Fruit fly (Drosophila melanogaster) whole organism, embryonic: ENCODE results near the gene CG31793.

Experiments
- B-H1 ChIP-seq: fragments of 200-800 bp; sonication (Bioruptor generic); IDR thresholded peaks from 3 replicates; pipeline ENCODE4 v1.3.6; 2022; ENCODE audit warnings: missing biosample characterization, missing genetic modification characterization
- BtbVII ChIP-seq: fragments of 200-800 bp; sonication (Bioruptor generic); optimal IDR thresholded peaks from 3 replicates; lab custom pipeline; 2017; ENCODE audit warnings: missing biosample characterization, mild to moderate bottlenecking, missing genetic modification characterization
- CG10366 ChIP-seq: fragments of 200-800 bp; sonication (Bioruptor generic); IDR thresholded peaks from 2 replicates; pipeline ENCODE4 v1.3.6; 2022; ENCODE audit warnings: missing biosample characterization, missing genetic modification characterization
- CG11695 ChIP-seq: fragments of 200-800 bp; sonication (Bioruptor generic); IDR thresholded peaks from 3 replicates; pipeline ENCODE4 v1.3.6; 2022; ENCODE audit warnings: missing biosample characterization, missing genetic modification characterization
- CG11723 ChIP-seq: fragments of 200-800 bp; sonication (Bioruptor generic); optimal IDR thresholded peaks from 2 replicates; lab custom pipeline; 2017; ENCODE audit warnings: missing biosample characterization, mild to moderate bottlenecking, missing genetic modification characterization
- CG12659 ChIP-seq: fragments of 200-800 bp; sonication (Bioruptor generic); optimal IDR thresholded peaks from 3 replicates; lab custom pipeline; 2017; ENCODE audit warnings: mild to moderate bottlenecking, missing biosample characterization, missing genetic modification reagents, missing genetic modification characterization
- CG13894 ChIP-seq: fragments of 200-800 bp; sonication (Bioruptor generic); optimal IDR thresholded peaks from 3 replicates; lab custom pipeline; 2018; ENCODE audit warnings: missing biosample characterization, mild to moderate bottlenecking, missing genetic modification characterization, moderate library complexity
- CG14710 ChIP-seq: fragments of 200-800 bp; sonication (Bioruptor generic); optimal IDR thresholded peaks from 3 replicates; lab custom pipeline; 2019; ENCODE audit warnings: missing biosample characterization, mild to moderate bottlenecking, missing genetic modification characterization, moderate library complexity
- CG15696 ChIP-seq: fragments of 200-800 bp; sonication (Bioruptor generic); optimal IDR thresholded peaks from 2 replicates; lab custom pipeline; 2019; ENCODE audit warnings: missing biosample characterization, mild to moderate bottlenecking, missing genetic modification characterization, moderate library complexity
- CG16863 ChIP-seq: fragments of 200-800 bp; sonication (Bioruptor generic); optimal IDR thresholded peaks from 3 replicates; lab custom pipeline; 2016; ENCODE audit warnings: missing biosample characterization, missing genetic modification characterization
- CG17186 ChIP-seq: fragments of 200-800 bp; sonication (Bioruptor generic); optimal IDR thresholded peaks from 3 replicates; lab custom pipeline; 2017; ENCODE audit warnings: missing biosample characterization, missing genetic modification reagents, missing genetic modification characterization
- CG17385 ChIP-seq: fragments of 200-800 bp; sonication (Bioruptor generic); optimal IDR thresholded peaks from 3 replicates; lab custom pipeline; 2018; ENCODE audit warnings: missing biosample characterization, mild to moderate bottlenecking, missing genetic modification characterization
- CG1832 ChIP-seq: fragments of 200-800 bp; sonication (Bioruptor generic); optimal IDR thresholded peaks from 2 replicates; lab custom pipeline; 2017; ENCODE audit warnings: missing biosample characterization, mild to moderate bottlenecking, missing genetic modification characterization, inconsistent platforms
- CG3407 ChIP-seq: fragments of 200-800 bp; sonication (Bioruptor generic); optimal IDR thresholded peaks from 2 replicates; lab custom pipeline; 2018; ENCODE audit warnings: missing biosample characterization, mild to moderate bottlenecking, missing genetic modification characterization
- CG34422 ChIP-seq: fragments of 200-800 bp; sonication (Bioruptor generic); IDR thresholded peaks from 3 replicates; pipeline ENCODE4 v1.3.6; 2022; ENCODE audit warnings: missing biosample characterization, missing genetic modification characterization
- CG3995 ChIP-seq: fragments of 200-800 bp; sonication (Bioruptor generic); optimal IDR thresholded peaks from 3 replicates; lab custom pipeline; 2016; ENCODE audit warnings: missing biosample characterization, missing genetic modification characterization
- CG4360 ChIP-seq: fragments of 200-800 bp; sonication (Bioruptor generic); IDR thresholded peaks from 2 replicates; pipeline ENCODE4 v1.3.6; 2022; ENCODE audit warnings: missing biosample characterization, missing genetic modification characterization
- CG4617 ChIP-seq: fragments of 200-800 bp; sonication (Bioruptor generic); optimal IDR thresholded peaks from 3 replicates; lab custom pipeline; 2016; ENCODE audit warnings: missing biosample characterization, missing genetic modification characterization, borderline replicate concordance
- CG6791 ChIP-seq: fragments of 200-800 bp; sonication (Bioruptor generic); IDR thresholded peaks from 3 replicates; pipeline ENCODE4 v1.3.6; 2022; ENCODE audit warnings: missing biosample characterization, missing genetic modification characterization; ENCODE audit not compliant: partially characterized antibody
- CG7372 ChIP-seq: fragments of 200-800 bp; sonication (Bioruptor generic); IDR thresholded peaks from 2 replicates; pipeline ENCODE4 v1.3.6; 2022; ENCODE audit warnings: missing biosample characterization, missing genetic modification characterization
- CG8281 ChIP-seq: fragments of 200-800 bp; sonication (Bioruptor generic); optimal IDR thresholded peaks from 2 replicates; lab custom pipeline; 2018; ENCODE audit warnings: missing biosample characterization, mild to moderate bottlenecking, missing genetic modification characterization, moderate library complexity
- CG8359 ChIP-seq: fragments of 200-800 bp; sonication (Bioruptor generic); optimal IDR thresholded peaks from 2 replicates; lab custom pipeline; 2017; ENCODE audit warnings: missing biosample characterization, mild to moderate bottlenecking, missing genetic modification characterization, borderline replicate concordance
- Chrac-16 ChIP-seq: fragments of 200-800 bp; sonication (Bioruptor generic); optimal IDR thresholded peaks from 3 replicates; lab custom pipeline; 2016; ENCODE audit warnings: missing biosample characterization, missing genetic modification characterization
- Elba2 ChIP-seq: fragments of 200-800 bp; sonication (Bioruptor generic); optimal IDR thresholded peaks from 3 replicates; lab custom pipeline; 2016; ENCODE audit warnings: missing biosample characterization, missing genetic modification characterization
- Ets65A ChIP-seq: fragments of 200-800 bp; sonication (Bioruptor generic); peaks from one replicate; lab custom pipeline; 2016; ENCODE audit warnings: missing biosample characterization, missing genetic modification characterization
- HLH54F ChIP-seq: fragments of 200-800 bp; sonication (Bioruptor generic); optimal IDR thresholded peaks from 3 replicates; lab custom pipeline; 2016; ENCODE audit warnings: missing biosample characterization, missing genetic modification characterization
- Mad ChIP-seq: fragments of 200-800 bp; sonication (Bioruptor generic); optimal IDR thresholded peaks from 2 replicates; lab custom pipeline; 2016; ENCODE audit warnings: missing biosample characterization, missing genetic modification characterization
- Max ChIP-seq: fragments of 200-800 bp; sonication (Bioruptor generic); optimal IDR thresholded peaks from 2 replicates; lab custom pipeline; 2016; ENCODE audit warnings: missing biosample characterization, mild to moderate bottlenecking, missing genetic modification characterization
- Mrtf ChIP-seq: fragments of 200-800 bp; sonication (Bioruptor generic); IDR thresholded peaks from 3 replicates; pipeline ENCODE4 v1.3.6; 2022; ENCODE audit warnings: missing biosample characterization, missing genetic modification characterization
- Ravus ChIP-seq: fragments of 200-800 bp; sonication (Bioruptor generic); IDR thresholded peaks from 2 replicates; pipeline ENCODE4 v1.3.6; 2022; ENCODE audit warnings: missing biosample characterization, missing genetic modification characterization
- Sox100B ChIP-seq: fragments of 200-800 bp; sonication (Bioruptor generic); optimal IDR thresholded peaks from 3 replicates; lab custom pipeline; 2018; ENCODE audit warnings: missing biosample characterization, mild to moderate bottlenecking, missing genetic modification characterization
- Xrp1 ChIP-seq: fragments of 200-800 bp; sonication (Bioruptor generic); IDR thresholded peaks from 2 replicates; pipeline ENCODE4 v1.3.6; 2022; ENCODE audit warnings: missing biosample characterization, missing genetic modification characterization
- ab ChIP-seq: fragments of 200-800 bp; sonication (Bioruptor generic); optimal IDR thresholded peaks from 2 replicates; lab custom pipeline; 2016; ENCODE audit warnings: missing biosample characterization, missing genetic modification characterization
- cg ChIP-seq: fragments of 200-800 bp; sonication (Bioruptor generic); optimal IDR thresholded peaks from 3 replicates; lab custom pipeline; 2019; ENCODE audit warnings: missing biosample characterization, mild to moderate bottlenecking, missing genetic modification characterization, moderate library complexity
- ewg ChIP-seq: fragments of 200-800 bp; sonication (Bioruptor generic); optimal IDR thresholded peaks from 3 replicates; lab custom pipeline; 2017; ENCODE audit warnings: mild to moderate bottlenecking, missing biosample characterization, missing genetic modification reagents, missing genetic modification characterization
- fd64A ChIP-seq: fragments of 200-800 bp; sonication (Bioruptor generic); optimal IDR thresholded peaks from 3 replicates; lab custom pipeline; 2018; ENCODE audit warnings: missing biosample characterization, mild to moderate bottlenecking, missing genetic modification characterization
- gcm2 ChIP-seq: fragments of 200-800 bp; sonication (Bioruptor generic); optimal IDR thresholded peaks from 2 replicates; lab custom pipeline; 2016; ENCODE audit warnings: missing biosample characterization, missing genetic modification characterization
- hb ChIP-seq: fragments of 200-800 bp; sonication (Bioruptor generic); IDR thresholded peaks from 3 replicates; pipeline ENCODE4 v1.3.6; 2022; ENCODE audit warnings: missing biosample characterization, missing genetic modification characterization; ENCODE audit not compliant: partially characterized antibody
- jigr1 ChIP-seq: fragments of 200-800 bp; sonication (Bioruptor generic); IDR thresholded peaks from 3 replicates; pipeline ENCODE4 v1.3.6; 2022; ENCODE audit warnings: missing biosample characterization, missing genetic modification characterization
- nerfin-2 ChIP-seq: fragments of 200-800 bp; sonication (Bioruptor generic); IDR thresholded peaks from 2 replicates; pipeline ENCODE4 v1.3.6; 2022; ENCODE audit warnings: missing biosample characterization, missing genetic modification characterization; ENCODE audit not compliant: partially characterized antibody
- nmo ChIP-seq: fragments of 200-800 bp; sonication (Bioruptor generic); optimal IDR thresholded peaks from 2 replicates; lab custom pipeline; 2018; ENCODE audit warnings: missing biosample characterization, mild to moderate bottlenecking, missing genetic modification characterization, moderate library complexity
- oc ChIP-seq: fragments of 200-800 bp; sonication (Bioruptor generic); optimal IDR thresholded peaks from 2 replicates; lab custom pipeline; 2018; ENCODE audit warnings: missing biosample characterization, mild to moderate bottlenecking, missing genetic modification characterization, moderate library complexity
- sd ChIP-seq: fragments of 200-800 bp; sonication (Bioruptor generic); optimal IDR thresholded peaks from 3 replicates; lab custom pipeline; 2018; ENCODE audit warnings: missing biosample characterization, mild to moderate bottlenecking, missing genetic modification characterization, moderate library complexity
- sisA ChIP-seq: fragments of 200-800 bp; sonication (Bioruptor generic); IDR thresholded peaks from 2 replicates; pipeline ENCODE4 v1.3.6; 2022; ENCODE audit warnings: missing biosample characterization, missing genetic modification characterization
- sna ChIP-seq: fragments of 200-800 bp; sonication (Bioruptor generic); IDR thresholded peaks from 2 replicates; pipeline ENCODE4 v1.3.6; 2022; ENCODE audit warnings: missing biosample characterization, missing genetic modification characterization; ENCODE audit not compliant: partially characterized antibody
- sob ChIP-seq: fragments of 200-800 bp; sonication (Bioruptor generic); IDR thresholded peaks from 2 replicates; pipeline ENCODE4 v1.3.6; 2022; ENCODE audit warnings: missing biosample characterization, missing genetic modification characterization
- tgo ChIP-seq: fragments of 200-800 bp; sonication (Bioruptor generic); IDR thresholded peaks from 3 replicates; pipeline ENCODE4 v1.3.6; 2022; ENCODE audit warnings: missing biosample characterization, missing genetic modification characterization
- toy ChIP-seq: fragments of 200-800 bp; sonication (Bioruptor generic); IDR thresholded peaks from 2 replicates; pipeline ENCODE4 v1.3.6; 2022; ENCODE audit warnings: missing biosample characterization, missing genetic modification characterization
- wdn ChIP-seq: fragments of 200-800 bp; sonication (Bioruptor generic); IDR thresholded peaks from 2 replicates; pipeline ENCODE4 v1.3.6; 2022; ENCODE audit warnings: missing biosample characterization, missing genetic modification characterization
- z ChIP-seq: fragments of 200-800 bp; sonication (Bioruptor generic); IDR thresholded peaks from 3 replicates; pipeline ENCODE4 v1.3.6; 2022; ENCODE audit warnings: missing biosample characterization, missing genetic modification characterization
- zfh1 ChIP-seq: fragments of 200-800 bp; sonication (Bioruptor generic); IDR thresholded peaks from 3 replicates; pipeline ENCODE4 v1.3.6; 2022; ENCODE audit warnings: missing biosample characterization, missing genetic modification characterization

Gene CG31793

DNA sequence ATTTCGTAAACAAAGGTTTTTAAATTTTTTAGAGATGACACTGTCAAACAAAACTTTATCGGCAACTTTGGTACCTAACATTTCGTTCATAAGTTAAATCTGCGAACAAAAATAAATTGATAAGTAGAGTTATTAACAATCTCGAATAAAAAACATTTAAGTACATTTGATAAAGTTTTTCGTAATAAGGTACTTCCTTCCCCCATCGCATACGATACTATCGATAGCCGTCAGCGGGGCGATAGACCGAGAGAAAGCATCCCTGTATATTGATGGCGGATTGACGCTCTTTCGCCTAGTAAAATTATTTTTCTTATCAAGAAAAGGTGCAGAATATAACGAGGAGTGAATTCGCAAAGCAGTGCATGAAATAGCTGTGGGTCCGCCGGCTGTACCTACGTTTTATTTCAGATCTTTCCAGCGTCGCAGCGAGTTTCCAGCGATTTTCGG lies 42.0 kb downstream of the CG31793 start, which contains the start of the genes Ttc19 and Acn (continued):
- TF ChIP-seq CG8281 (peak; percentile 98), sd (no peak), oc (no peak), CG6791 (peak; percentile 96), gcm2 (peak; percentile 45), Chrac-16 (GFP tag; lab: Kevin White, UChicago) (peak; percentile 82), HLH54F (GFP tag; lab: Kevin White, UChicago) (peak; percentile 93), CG8359 (GFP tag; lab: Kevin White, UChicago) (peak; percentile 59), tgo (peak; percentile 86), fd64A (GFP tag; lab: Kevin White, UChicago) (no peak), CG11695 (peak; percentile 53; the same call in 1 of the 3 replicates), nerfin-2 (GFP tag; lab: Robert Waterston, UW) (peak; percentile 87), Ets65A (GFP tag; lab: Kevin White, UChicago) (peak; percentile 99), ab (peak; percentile 69), Mad (GFP tag; lab: Kevin White, UChicago) (peak; percentile 81), BtbVII (peak; percentile 6), z (GFP tag; lab: Robert Waterston, UW) (no peak), hb (GFP tag; lab: Robert Waterston, UW) (peak; percentile 95), sna (GFP tag; lab: Robert Waterston, UW) (peak; percentile 92), Ravus (peak; percentile 18; the same call in 1 of the 2 replicates), Sox100B (GFP tag; lab: Kevin White, UChicago) (no peak), CG4617 (GFP tag; lab: Kevin White, UChicago) (peak; percentile 77), CG17186 (GFP tag; lab: Kevin White, UChicago) (peak; percentile 81), CG14710 (tag; lab: Kevin White, UChicago) (peak; percentile 90), CG4360 (no peak), wdn (peak; percentile 83), Xrp1 (GFP tag; lab: Robert Waterston, UW) (peak; percentile 89), Mrtf (GFP tag; lab: Robert Waterston, UW) (no peak; the same call in none of the 3 replicates), CG17385 (peak; percentile 82), Max (GFP tag; lab: Kevin White, UChicago) (peak; percentile 78), toy (GFP tag; lab: Robert Waterston, UW) (no peak), CG11723 (GFP tag; lab: Kevin White, UChicago) (peak; percentile 43), zfh1 (GFP tag; lab: Robert Waterston, UW) (peak; percentile 90), CG12659 (GFP tag; lab: Kevin White, UChicago) (peak; percentile 86), CG7372 (GFP tag; lab: Robert Waterston, UW) (peak; percentile 77), CG34422 (peak; percentile 92), CG13894 (tag; lab: Kevin White, UChicago) (no peak), CG3407 (GFP tag; lab: Kevin White, UChicago) (peak; percentile 60), sob (peak; percentile 91), CG16863 (GFP tag; lab: Kevin White, UChicago) (peak; percentile 89), Elba2 (peak; percentile 50), cg (no peak), CG1832 (GFP tag; lab: Kevin White, UChicago) (no peak), CG3995 (peak; percentile 16), B-H1 (GFP tag; lab: Robert Waterston, UW) (peak; percentile 70), jigr1 (GFP tag; lab: Robert Waterston, UW) (no peak), nmo (GFP tag; lab: Kevin White, UChicago) (peak; percentile 91), sisA (GFP tag; lab: Robert Waterston, UW) (peak; percentile 84), CG15696 (tag; lab: Kevin White, UChicago) (peak; percentile 79), ewg (GFP tag; lab: Kevin White, UChicago) (peak; percentile 66), CG10366 (GFP tag; lab: Robert Waterston, UW) (peak; percentile 81)
